Worm (Caenorhabditis elegans): ENCODE results near the gene Y32H12A.8.

DNA sequence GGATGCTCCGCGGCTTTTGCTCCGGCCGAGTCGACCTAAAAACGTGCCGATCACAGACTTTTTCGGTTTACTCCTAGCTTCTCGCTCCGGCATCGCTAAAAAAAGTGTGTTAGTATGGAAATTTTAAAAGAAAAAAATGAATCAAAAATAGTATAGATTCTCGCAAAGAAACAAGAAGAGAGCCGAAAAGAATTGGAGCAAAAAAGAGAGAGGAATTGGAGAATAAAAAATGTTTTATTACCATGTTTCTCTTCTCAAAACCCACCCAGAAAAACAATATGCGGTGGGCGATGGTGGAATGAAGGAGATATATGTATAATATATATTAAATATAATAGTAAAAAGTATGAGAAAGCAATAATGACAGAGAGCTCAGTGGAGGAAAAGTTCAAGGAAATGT lies 34.7 kb upstream of the Y32H12A.8 start, which contains the start of gene W03A5.6:
- TF ChIP-seq dao-5 (tag; optimal IDR thresholded peaks at IDR 0.05): no peak
- no peak for TF ChIP-seq him-1 (tag; optimal IDR thresholded peaks at IDR 0.05)
- no peak for TF ChIP-seq W03F9.2 (tag; optimal IDR thresholded peaks at IDR 0.05)
